Fruit fly (Drosophila melanogaster) whole organism, adult: ENCODE data around the gene CG17475.

Experiments
- CG11617 ChIP-seq: fragments of 200-800 bp; sonication (Bioruptor generic); optimal IDR thresholded peaks from 2 replicates; lab custom pipeline; 2017; ENCODE audit warnings: mild to moderate bottlenecking, missing biosample characterization, missing genetic modification reagents, missing genetic modification characterization
- CG1620 ChIP-seq: fragments of 200-800 bp; sonication (Bioruptor generic); optimal IDR thresholded peaks from 2 replicates; lab custom pipeline; 2016; ENCODE audit warnings: missing biosample characterization, missing genetic modification characterization
- CG7045 ChIP-seq: fragments of 200-800 bp; sonication (Bioruptor generic); optimal IDR thresholded peaks from 2 replicates; lab custom pipeline; 2017; ENCODE audit warnings: missing biosample characterization, mild to moderate bottlenecking, missing genetic modification characterization
- CG7101 ChIP-seq: fragments of 200-800 bp; sonication (Bioruptor generic); optimal IDR thresholded peaks from 2 replicates; lab custom pipeline; 2018; ENCODE audit warnings: missing biosample characterization, mild to moderate bottlenecking, missing genetic modification characterization, moderate library complexity
- Crg-1 ChIP-seq: fragments of 200-800 bp; sonication (Bioruptor generic); optimal IDR thresholded peaks from 2 replicates; lab custom pipeline; 2016; ENCODE audit warnings: missing biosample characterization, missing genetic modification characterization
- Hr96 ChIP-seq: fragments of 200-800 bp; sonication (Bioruptor generic); optimal IDR thresholded peaks from 2 replicates; lab custom pipeline; 2016; ENCODE audit warnings: missing biosample characterization, missing genetic modification characterization
- cic ChIP-seq: fragments of 200-800 bp; sonication (Bioruptor generic); optimal IDR thresholded peaks from 2 replicates; lab custom pipeline; 2017; ENCODE audit warnings: missing biosample characterization, mild to moderate bottlenecking, missing genetic modification characterization, moderate library complexity
- kay ChIP-seq: fragments of 200-800 bp; sonication (Bioruptor generic); peaks from one replicate; lab custom pipeline; 2016; ENCODE audit warnings: missing biosample characterization, missing genetic modification characterization, borderline replicate concordance
- ovo ChIP-seq: fragments of 200-800 bp; sonication (Bioruptor generic); optimal IDR thresholded peaks from 2 replicates; lab custom pipeline; 2016; ENCODE audit warnings: missing biosample characterization, missing genetic modification characterization
- pad ChIP-seq: fragments of 200-800 bp; sonication (Bioruptor generic); optimal IDR thresholded peaks from 3 replicates; lab custom pipeline; 2017; ENCODE audit warnings: missing biosample characterization, missing genetic modification characterization, mild to moderate bottlenecking, moderate library complexity, missing genetic modification reagents
- toe ChIP-seq: fragments of 200-800 bp; sonication (Bioruptor generic); optimal IDR thresholded peaks from 2 replicates; lab custom pipeline; 2016; ENCODE audit warnings: missing biosample characterization, missing genetic modification characterization

- no peak for TF ChIP-seq CG7045
- TF ChIP-seq CG11617 (GFP tag; lab: Kevin White, UChicago): no peak
- TF ChIP-seq CG7101: no peak
- TF ChIP-seq cic (GFP tag; lab: Kevin White, UChicago): no peak
- no peak for TF ChIP-seq pad (GFP tag; lab: Kevin White, UChicago)
- no peak for TF ChIP-seq Crg-1 (GFP tag; lab: Kevin White, UChicago)
- no peak for TF ChIP-seq kay (GFP tag; lab: Kevin White, UChicago)
- no peak for TF ChIP-seq toe
- TF ChIP-seq Hr96 (GFP tag; lab: Kevin White, UChicago): no peak
- no peak for TF ChIP-seq CG1620 (GFP tag; lab: Kevin White, UChicago)
- TF ChIP-seq ovo (GFP tag; lab: Kevin White, UChicago): no peak
These were observed 8.5 kb upstream of the CG17475 start, which contains the start of gene CG5265 for dm6 chr3R:17138699-17139098.
